Fruit fly (Drosophila melanogaster): ENCODE measurements around the gene CG15347.

dm6 chrX:8444279-8444678 lies 16.4 kb downstream of the CG15347 start:
- TF ChIP-seq CG8478 (optimal IDR thresholded peaks at IDR 0.05) (no peak), EcR (GFP tag; optimal IDR thresholded peaks at IDR 0.05) (no peak), pan (optimal IDR thresholded peaks at IDR 0.05) (no peak), psq (optimal IDR thresholded peaks at IDR 0.05) (no peak), Dll (optimal IDR thresholded peaks at IDR 0.05) (no peak)
